Worm (Caenorhabditis elegans) whole organism, early embryonic: ENCODE measurements around the gene T25B2.2.

Experiments
- B0310.2 ChIP-seq: sonication (generic microtip); optimal IDR thresholded peaks from 2 replicates; lab custom pipeline; 2016; ENCODE audit warnings: mild to moderate bottlenecking, missing genetic modification characterization, missing compliant biosample characterization
- F13C5.2 ChIP-seq: sonication (generic microtip); optimal IDR thresholded peaks from 2 replicates; lab custom pipeline; 2017; ENCODE audit warnings: mild to moderate bottlenecking, missing genetic modification characterization, inconsistent platforms, missing compliant biosample characterization
- aly-1 ChIP-seq: sonication (generic microtip); optimal IDR thresholded peaks from 2 replicates; lab custom pipeline; 2016; ENCODE audit warnings: missing genetic modification characterization, missing compliant biosample characterization
- ama-1 ChIP-seq: fragments of 150-350 bp; optimal IDR thresholded peaks from 2 replicates; lab custom pipeline; 2014
- ceh-13 ChIP-seq: fragments of 200-800 bp; sonication (Bioruptor generic); optimal IDR thresholded peaks from 2 replicates; lab custom pipeline; 2018; ENCODE audit warnings: mild to moderate bottlenecking, missing genetic modification characterization, missing compliant biosample characterization
- ceh-36 ChIP-seq: sonication (generic microtip); optimal IDR thresholded peaks from 2 replicates; lab custom pipeline; 2016; ENCODE audit warnings: missing genetic modification characterization, inconsistent platforms, missing compliant biosample characterization
- ets-7 ChIP-seq: sonication (generic microtip); optimal IDR thresholded peaks from 2 replicates; lab custom pipeline; 2016; ENCODE audit warnings: missing genotype, missing genetic modification characterization, missing compliant biosample characterization
- flt-1 ChIP-seq: fragments of 200-800 bp; sonication (Bioruptor generic); IDR thresholded peaks from 2 replicates; pipeline ENCODE4 v1.3.6; 2022; ENCODE audit warnings: missing genetic modification characterization, missing compliant biosample characterization
- hmbx-1 ChIP-seq: sonication (generic microtip); optimal IDR thresholded peaks from 2 replicates; lab custom pipeline; 2016; ENCODE audit warnings: mild to moderate bottlenecking, missing genetic modification characterization, missing compliant biosample characterization
- hmg-4 ChIP-seq: fragments of 200-800 bp; sonication (Bioruptor generic); optimal IDR thresholded peaks from 2 replicates; lab custom pipeline; 2018; ENCODE audit warnings: mild to moderate bottlenecking, missing genetic modification characterization, missing compliant biosample characterization
- hnd-1 ChIP-seq: sonication (generic microtip); optimal IDR thresholded peaks from 2 replicates; lab custom pipeline; 2016; ENCODE audit warnings: missing genetic modification characterization, missing compliant biosample characterization
- pes-1 ChIP-seq: fragments of 200-800 bp; sonication (Bioruptor generic); IDR thresholded peaks from 2 replicates; pipeline ENCODE4 v1.3.6; 2022; ENCODE audit warnings: missing genetic modification reagents, missing genetic modification characterization, missing compliant biosample characterization
- scrt-1 ChIP-seq: fragments of 200-800 bp; sonication (Bioruptor generic); IDR thresholded peaks from 2 replicates; pipeline ENCODE4 v1.3.6; 2022; ENCODE audit warnings: missing genetic modification characterization, missing compliant biosample characterization
- sea-1 ChIP-seq: fragments of 200-800 bp; sonication (Bioruptor generic); conservative IDR thresholded peaks from 2 replicates; pipeline ENCODE4 v1.3.6; 2022; ENCODE audit warnings: missing genetic modification characterization, missing compliant biosample characterization
- tbx-11 ChIP-seq: fragments of 200-800 bp; sonication (Bioruptor generic); IDR thresholded peaks from 2 replicates; pipeline ENCODE4 v1.3.6; 2022; ENCODE audit warnings: missing genetic modification characterization, missing compliant biosample characterization
- tbx-37 ChIP-seq: fragments of 200-800 bp; sonication (Bioruptor generic); conservative IDR thresholded peaks from 2 replicates; pipeline ENCODE4 v1.3.6; 2022; ENCODE audit warnings: missing genetic modification reagents, missing genetic modification characterization, missing compliant biosample characterization
- tra-4 ChIP-seq: sonication (generic microtip); optimal IDR thresholded peaks from 2 replicates; lab custom pipeline; 2017; ENCODE audit warnings: missing genetic modification characterization, missing compliant biosample characterization

The T25B2.2 gene

ce11 chrX:6219892-6220291, 50.4 kb downstream of the T25B2.2 start:
- TF ChIP-seq hmbx-1 (no peak), ceh-13 (GFP tag; lab: Kevin White, UChicago) (peak; percentile 13), hmg-4 (GFP tag; lab: Kevin White, UChicago) (peak; percentile 55), B0310.2 (tag; lab: Kevin White, UChicago) (no peak), tra-4 (tag; lab: Kevin White, UChicago) (no peak), tbx-37 (GFP tag; lab: Robert Waterston, UW) (peak; percentile 70), scrt-1 (GFP tag; lab: Robert Waterston, UW) (0 out of 2 replicates have a peak, but pooled peaks have one; percentile 63), pes-1 (GFP tag; lab: Robert Waterston, UW) (peak; percentile 81), tbx-11 (peak; percentile 53; the same call in 1 of the 2 replicates), hnd-1 (peak; percentile 38), sea-1 (GFP tag; lab: Robert Waterston, UW) (0 out of 2 replicates have a peak, but pooled peaks have one; percentile 42), flt-1 (GFP tag; lab: Robert Waterston, UW) (peak; percentile 58), F13C5.2 (tag; lab: Kevin White, UChicago) (peak; percentile 62), ceh-36 (peak; percentile 50), aly-1 (tag; lab: Kevin White, UChicago) (peak; percentile 55), ama-1 (lab: Kevin White, UChicago) (no peak), ets-7 (tag; lab: Kevin White, UChicago) (peak; percentile 44)

- TF ChIP-seq flt-1 (GFP tag; lab: Robert Waterston, UW): no peak
- TF ChIP-seq hmbx-1: no peak
- no peak for TF ChIP-seq ets-7 (tag; lab: Kevin White, UChicago)
- no peak for TF ChIP-seq B0310.2 (tag; lab: Kevin White, UChicago)
- TF ChIP-seq scrt-1 (GFP tag; lab: Robert Waterston, UW): no peak
- TF ChIP-seq pes-1 (GFP tag; lab: Robert Waterston, UW): no peak
- TF ChIP-seq hnd-1: no peak
- no peak for TF ChIP-seq ceh-13 (GFP tag; lab: Kevin White, UChicago)
- no peak for TF ChIP-seq tbx-11
These were observed 51.7 kb downstream of the T25B2.2 start for ce11 chrX:6221097-6221496.
